Worm (Caenorhabditis elegans) whole organism, L4 larva: ENCODE measurements around the gene T05A7.7.

ENCODE experiments used
- D1046.2 ChIP-seq: fragments of 200-800 bp; sonication (Bioruptor generic); IDR thresholded peaks from 2 replicates; pipeline ENCODE4 v1.3.6; 2022; ENCODE audit warnings: missing genetic modification characterization, missing compliant biosample characterization
- F37D6.2 ChIP-seq: sonication (generic microtip); optimal IDR thresholded peaks from 2 replicates; lab custom pipeline; 2016; ENCODE audit warnings: mild to moderate bottlenecking, missing genetic modification characterization, missing compliant biosample characterization
- F49E8.2 ChIP-seq: sonication (generic microtip); optimal IDR thresholded peaks from 2 replicates; lab custom pipeline; 2016; ENCODE audit warnings: missing compliant biosample characterization, mild to moderate bottlenecking, missing genetic modification characterization, borderline replicate concordance
- T26A8.4 ChIP-seq: fragments of 200-800 bp; sonication (Bioruptor generic); IDR thresholded peaks from 2 replicates; pipeline ENCODE4 v1.3.6; 2022; ENCODE audit warnings: missing genetic modification characterization, missing compliant biosample characterization
- Y105C5A.15 ChIP-seq: fragments of 200-800 bp; sonication (Bioruptor generic); IDR thresholded peaks from 2 replicates; pipeline ENCODE4 v1.3.6; 2022; ENCODE audit warnings: missing genetic modification characterization, missing compliant biosample characterization
- aha-1 ChIP-seq: fragments of 150-350 bp; peaks from one replicate; lab custom pipeline; 2014; ENCODE audit warnings: missing biosample characterization, missing genetic modification characterization
- ama-1 ChIP-seq: fragments of 150-350 bp; optimal IDR thresholded peaks from 2 replicates; lab custom pipeline; 2014; ENCODE audit warnings: inconsistent platforms, mixed read lengths
- attf-4 ChIP-seq: sonication (generic microtip); optimal IDR thresholded peaks from 3 replicates; lab custom pipeline; 2017; ENCODE audit warnings: missing biosample characterization, missing genetic modification characterization
- ceh-28 ChIP-seq: fragments of 150-350 bp; optimal IDR thresholded peaks from 2 replicates; lab custom pipeline; 2014; ENCODE audit warnings: missing biosample characterization, missing genetic modification reagents, missing genetic modification characterization
- ceh-44 ChIP-seq: fragments of 200-800 bp; sonication (Bioruptor generic); IDR thresholded peaks from 2 replicates; pipeline ENCODE4 v1.3.6; 2022; ENCODE audit warnings: missing genetic modification reagents, missing genetic modification characterization, missing compliant biosample characterization
- ceh-82 ChIP-seq: sonication (generic microtip); optimal IDR thresholded peaks from 2 replicates; lab custom pipeline; 2017; ENCODE audit warnings: missing biosample characterization, missing genetic modification characterization
- ces-1 ChIP-seq: fragments of 150-350 bp; sonication (generic microtip); optimal IDR thresholded peaks from 4 replicates; lab custom pipeline; 2014; ENCODE audit warnings: missing biosample characterization, missing genetic modification reagents, missing genetic modification characterization
- cey-2 ChIP-seq: sonication (generic microtip); optimal IDR thresholded peaks from 3 replicates; lab custom pipeline; 2017; ENCODE audit warnings: missing genetic modification characterization, mild to moderate bottlenecking, missing compliant biosample characterization, antibody characterized with exemption, borderline replicate concordance; ENCODE audit not compliant: insufficient read depth
- daf-12 ChIP-seq: fragments of 150-350 bp; optimal IDR thresholded peaks from 2 replicates; lab custom pipeline; 2014; ENCODE audit warnings: missing biosample characterization, missing genetic modification reagents, missing genetic modification characterization
- daf-16 ChIP-seq, 3 experiments: sonication (generic microtip); optimal IDR thresholded peaks; 2 replicates each; lab custom pipeline; 2016 to 2017; ENCODE audit warnings: missing genetic modification characterization in 3 of 3, missing genetic modification reagents in 3 of 3, mild to moderate bottlenecking in 2 of 3, missing compliant biosample characterization in 2 of 3, missing biosample characterization in 1 of 3, moderate library complexity in 1 of 3
- dve-1 ChIP-seq: sonication (generic microtip); optimal IDR thresholded peaks from 2 replicates; lab custom pipeline; 2017; ENCODE audit warnings: antibody characterized with exemption, mild to moderate bottlenecking, missing genetic modification characterization, missing compliant biosample characterization; ENCODE audit not compliant: insufficient read depth
- fkh-10 ChIP-seq: fragments of 150-350 bp; optimal IDR thresholded peaks from 2 replicates; lab custom pipeline; 2014; ENCODE audit warnings: missing biosample characterization, missing genetic modification reagents, missing genetic modification characterization
- fos-1 ChIP-seq: fragments of 150-350 bp; optimal IDR thresholded peaks from 2 replicates; lab custom pipeline; 2014; ENCODE audit warnings: missing biosample characterization, missing genetic modification characterization
- hlh-30 ChIP-seq: sonication (generic microtip); optimal IDR thresholded peaks from 2 replicates; lab custom pipeline; 2017; ENCODE audit warnings: antibody characterized with exemption, mild to moderate bottlenecking, missing genetic modification characterization, missing compliant biosample characterization; ENCODE audit not compliant: insufficient read depth
- mdl-1 ChIP-seq, 2 experiments: fragments of 150-350 bp in 1 of 2; sonication (generic microtip) in 1 of 2; optimal IDR thresholded peaks; 2 replicates each; lab custom pipeline; 2014 to 2017; ENCODE audit warnings: missing biosample characterization in 2 of 2, missing genetic modification characterization in 2 of 2
- mdt-29 ChIP-seq: fragments of 200-800 bp; sonication (Bioruptor generic); IDR thresholded peaks from 2 replicates; pipeline ENCODE4 v1.3.6; 2022; ENCODE audit warnings: missing genetic modification reagents, missing genetic modification characterization, missing compliant biosample characterization
- mep-1 ChIP-seq: fragments of 150-350 bp; sonication (generic microtip); optimal IDR thresholded peaks from 3 replicates; lab custom pipeline; 2014; ENCODE audit warnings: missing biosample characterization, missing genetic modification characterization
- mxl-2 ChIP-seq: fragments of 200-800 bp; sonication (Bioruptor generic); conservative IDR thresholded peaks from 2 replicates; pipeline ENCODE4 v1.3.6; 2022; ENCODE audit warnings: missing genetic modification reagents, missing genetic modification characterization, missing compliant biosample characterization
- mxl-3 ChIP-seq: fragments of 200-800 bp; sonication (Bioruptor generic); optimal IDR thresholded peaks from 2 replicates; lab custom pipeline; 2018; ENCODE audit warnings: mild to moderate bottlenecking, missing genetic modification characterization, missing compliant biosample characterization
- nhr-11 ChIP-seq: fragments of 150-350 bp; optimal IDR thresholded peaks from 2 replicates; lab custom pipeline; 2014; ENCODE audit warnings: missing biosample characterization, missing genetic modification characterization
- nhr-25 ChIP-seq: sonication (generic microtip); optimal IDR thresholded peaks from 2 replicates; lab custom pipeline; 2017; ENCODE audit warnings: missing genetic modification characterization, mild to moderate bottlenecking, missing compliant biosample characterization, antibody characterized with exemption, moderate library complexity, borderline replicate concordance; ENCODE audit not compliant: insufficient read depth
- nhr-42 ChIP-seq: fragments of 200-800 bp; sonication (Bioruptor generic); IDR thresholded peaks from 2 replicates; pipeline ENCODE4 v1.3.6; 2022; ENCODE audit warnings: missing genetic modification characterization, missing compliant biosample characterization
- nhr-6 ChIP-seq: fragments of 150-350 bp; optimal IDR thresholded peaks from 2 replicates; lab custom pipeline; 2014; ENCODE audit warnings: missing biosample characterization, missing genetic modification characterization
- nhr-77 ChIP-seq: fragments of 150-350 bp; optimal IDR thresholded peaks from 2 replicates; lab custom pipeline; 2014; ENCODE audit warnings: missing biosample characterization, missing genetic modification characterization
- php-3 ChIP-seq: fragments of 200-800 bp; sonication (Bioruptor generic); IDR thresholded peaks from 2 replicates; pipeline ENCODE4 v1.3.6; 2022; ENCODE audit warnings: missing genetic modification reagents, missing genetic modification characterization, missing compliant biosample characterization
- sdz-12 ChIP-seq: fragments of 200-800 bp; sonication (Bioruptor generic); optimal IDR thresholded peaks from 2 replicates; lab custom pipeline; 2018; ENCODE audit warnings: mild to moderate bottlenecking, missing genetic modification characterization, missing compliant biosample characterization
- set-16 ChIP-seq: fragments of 200-800 bp; sonication (Bioruptor generic); IDR thresholded peaks from 2 replicates; pipeline ENCODE4 v1.3.6; 2022; ENCODE audit warnings: missing genetic modification reagents, missing genetic modification characterization, missing compliant biosample characterization
- skn-1 ChIP-seq: fragments of 150-350 bp; optimal IDR thresholded peaks from 2 replicates; lab custom pipeline; 2014; ENCODE audit warnings: missing biosample characterization, missing genetic modification characterization
- snpc-4 ChIP-seq: fragments of 150-350 bp; optimal IDR thresholded peaks from 2 replicates; lab custom pipeline; 2014; ENCODE audit warnings: missing biosample characterization, missing genetic modification characterization
- spr-1 ChIP-seq: sonication (generic microtip); optimal IDR thresholded peaks from 2 replicates; lab custom pipeline; 2016; ENCODE audit warnings: mild to moderate bottlenecking, missing genetic modification characterization, missing compliant biosample characterization
- spr-3 ChIP-seq: fragments of 200-800 bp; sonication (Bioruptor generic); optimal IDR thresholded peaks from 2 replicates; lab custom pipeline; 2018; ENCODE audit warnings: mild to moderate bottlenecking, missing genetic modification characterization, missing compliant biosample characterization
- tag-97 ChIP-seq: fragments of 200-800 bp; sonication (Bioruptor generic); IDR thresholded peaks from 2 replicates; pipeline ENCODE4 v1.3.6; 2022; ENCODE audit warnings: missing genetic modification characterization, missing compliant biosample characterization
- tra-1 ChIP-seq: fragments of 200-800 bp; sonication (Bioruptor generic); IDR thresholded peaks from 2 replicates; pipeline ENCODE4 v1.3.6; 2022; ENCODE audit warnings: missing genetic modification reagents, missing genetic modification characterization, missing compliant biosample characterization
- unc-130 ChIP-seq: sonication (generic microtip); optimal IDR thresholded peaks from 2 replicates; lab custom pipeline; 2016; ENCODE audit warnings: missing genetic modification reagents, missing genetic modification characterization, missing compliant biosample characterization
- unc-39 ChIP-seq: sonication (generic microtip); optimal IDR thresholded peaks from 2 replicates; lab custom pipeline; 2017; ENCODE audit warnings: missing biosample characterization, missing genetic modification characterization
- unc-62 ChIP-seq, 3 experiments: fragments of 150-350 bp in 1 of 3; sonication (generic microtip); optimal IDR thresholded peaks in 2 of 3; peaks in 1 of 3; 1 replicate in 1 of 3; 2 replicates in 2 of 3; lab custom pipeline; 2014 to 2017; ENCODE audit warnings: missing biosample characterization in 3 of 3, missing genetic modification characterization in 3 of 3, missing genetic modification reagents in 3 of 3, missing genotype in 1 of 3
- vab-7 ChIP-seq: fragments of 200-800 bp; sonication (Bioruptor generic); IDR thresholded peaks from 2 replicates; pipeline ENCODE4 v1.3.6; 2022; ENCODE audit warnings: missing genetic modification reagents, missing genetic modification characterization, missing compliant biosample characterization
- zfp-2 ChIP-seq: sonication (generic microtip); optimal IDR thresholded peaks from 2 replicates; lab custom pipeline; 2016; ENCODE audit warnings: mild to moderate bottlenecking, missing genetic modification characterization, missing compliant biosample characterization
- zfp-3 ChIP-seq: fragments of 200-800 bp; sonication (Bioruptor generic); conservative IDR thresholded peaks from 2 replicates; pipeline ENCODE4 v1.3.6; 2022; ENCODE audit warnings: missing genetic modification reagents, missing genetic modification characterization, missing compliant biosample characterization
- ztf-7 ChIP-seq: fragments of 150-350 bp; optimal IDR thresholded peaks from 2 replicates; lab custom pipeline; 2014; ENCODE audit warnings: missing biosample characterization, missing genetic modification characterization

The T05A7.7 gene

DNA sequence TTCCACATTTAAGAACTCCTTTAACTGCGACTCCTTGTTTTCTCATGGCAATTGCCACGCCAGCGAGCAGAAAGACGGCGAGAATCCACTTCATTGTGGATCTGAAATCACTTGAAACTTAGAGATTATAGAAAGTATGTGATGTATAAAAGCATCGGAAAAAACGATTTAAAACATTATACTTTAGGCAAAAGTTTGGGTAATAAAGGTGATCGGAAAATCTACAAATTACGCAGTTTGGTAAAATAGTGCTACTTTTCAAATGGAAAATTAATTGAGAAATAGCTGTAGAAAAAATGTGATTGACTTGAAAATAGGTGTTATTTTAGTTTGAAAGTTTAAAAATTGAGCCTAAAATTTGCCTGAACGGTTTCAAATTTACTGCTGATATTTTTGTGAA, 46.5 kb upstream of the T05A7.7 start, which contains the start of gene ttr-41:
Gene ttr-41 (minus strand): TSS at position 101 of the 400 bp plus-strand sequence.
- no peak for TF ChIP-seq Y105C5A.15 (GFP tag; lab: Robert Waterston, UW)
- no peak for TF ChIP-seq nhr-6 (tag; lab: Kevin White, UChicago)
- TF ChIP-seq snpc-4, result no peak
- no peak for TF ChIP-seq nhr-77 (tag; lab: Kevin White, UChicago)

DNA sequence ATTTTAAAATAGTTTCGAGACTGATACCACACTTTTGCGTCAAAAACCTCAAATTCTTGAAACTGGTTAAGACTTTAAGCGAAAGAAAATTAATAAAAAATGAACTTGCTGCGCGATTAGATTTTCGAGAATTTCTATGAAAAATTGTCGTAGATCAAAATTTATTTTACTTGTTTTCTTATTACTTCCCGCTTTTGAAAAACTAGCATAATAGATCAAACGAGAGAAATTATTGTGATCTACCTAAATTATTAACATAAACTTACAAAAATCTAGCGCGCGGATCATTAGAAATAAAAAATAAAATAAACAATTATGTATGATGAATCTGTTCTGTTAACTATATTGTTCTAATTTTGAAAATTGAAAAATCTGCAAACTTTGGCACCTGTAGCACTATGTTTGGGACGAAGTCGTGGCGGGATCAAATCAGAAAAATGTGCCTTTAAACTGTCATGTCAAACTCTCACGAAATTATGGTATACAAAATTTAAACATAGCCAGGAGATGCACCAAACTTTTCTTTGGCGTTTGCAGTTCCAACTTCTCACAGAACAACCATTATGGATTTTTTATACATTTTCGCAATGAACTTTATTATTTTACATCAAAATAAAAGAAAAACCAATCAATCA, 45.6 kb upstream of the T05A7.7 start:
- peak; percentile 47 for TF ChIP-seq dve-1
- no peak for TF ChIP-seq spr-1 (tag; lab: Kevin White, UChicago)
- TF ChIP-seq ztf-7 (tag; lab: Kevin White, UChicago), result no peak
- TF ChIP-seq unc-62 (GFP tag; optimal IDR thresholded peaks at IDR 0.05 in 1 of 2; lab: Kevin White, UChicago), result peak in 1 of 2 experiments; percentile 69
- no peak for TF ChIP-seq unc-62 (tag; optimal IDR thresholded peaks at IDR 0.05; lab: Kevin White, UChicago)
- TF ChIP-seq tag-97, result no peak
- peak; percentile 75 for TF ChIP-seq ama-1 (lab: Kevin White, UChicago)
- TF ChIP-seq cey-2, result no peak
- TF ChIP-seq daf-16 (GFP tag; optimal IDR thresholded peaks at IDR 0.05; lab: Kevin White, UChicago), result no peak
- TF ChIP-seq daf-16 (tag; optimal IDR thresholded peaks at IDR 0.05; lab: Kevin White, UChicago), result peak; percentile 16
- no peak for TF ChIP-seq vab-7
- TF ChIP-seq T26A8.4 (GFP tag; lab: Robert Waterston, UW), result 0 out of 2 replicates have a peak, but pooled peaks have one; percentile 23
- no peak for TF ChIP-seq mdt-29

DNA sequence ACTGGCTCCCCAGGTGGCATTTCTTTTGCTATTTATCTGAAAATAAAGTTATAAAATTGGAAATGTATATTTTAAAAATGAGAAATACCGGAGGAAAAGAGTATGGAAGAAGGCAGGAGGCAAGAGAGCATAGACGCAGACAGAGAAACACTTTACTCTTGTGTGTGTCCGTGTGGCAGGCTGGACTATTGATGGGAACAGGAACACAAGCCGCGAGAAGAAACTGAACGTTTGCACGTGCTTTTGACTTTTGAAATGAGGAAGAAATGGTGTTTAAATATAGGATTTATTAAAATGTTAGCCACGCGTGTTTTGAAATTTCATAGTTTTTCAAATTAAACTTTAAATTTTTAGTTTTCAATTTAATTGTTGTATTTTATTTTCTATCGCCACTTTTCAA, 44.8 kb upstream of the T05A7.7 start, which contains the start of gene F10G7.10:
Gene F10G7.10 (minus strand): TSS at position 145 of the 400 bp plus-strand sequence.
- TF ChIP-seq nhr-42 (GFP tag; lab: Robert Waterston, UW), result no peak
- TF ChIP-seq daf-12 (tag; lab: Kevin White, UChicago), result no peak
- no peak for TF ChIP-seq php-3
- no peak for TF ChIP-seq spr-3 (GFP tag; lab: Kevin White, UChicago)
- TF ChIP-seq ceh-82 (tag; lab: Kevin White, UChicago), result no peak
- no peak for TF ChIP-seq ceh-28 (tag; lab: Kevin White, UChicago)
- no peak for TF ChIP-seq nhr-11 (tag; lab: Kevin White, UChicago)
- TF ChIP-seq F49E8.2 (tag; lab: Kevin White, UChicago), result no peak
- no peak for TF ChIP-seq F37D6.2 (tag; lab: Kevin White, UChicago)
- TF ChIP-seq attf-4, result no peak
- no peak for TF ChIP-seq nhr-25 (tag; lab: Kevin White, UChicago)
- no peak for TF ChIP-seq D1046.2
- no peak for TF ChIP-seq tag-97
- TF ChIP-seq snpc-4, result no peak
- TF ChIP-seq daf-16 (GFP tag; optimal IDR thresholded peaks at IDR 0.05; lab: Kevin White, UChicago), result no peak
- TF ChIP-seq daf-16 (tag; optimal IDR thresholded peaks at IDR 0.05; lab: Kevin White, UChicago), result peak; percentile 29
- TF ChIP-seq zfp-2, result no peak
- no peak for TF ChIP-seq unc-39 (tag; lab: Kevin White, UChicago)
- TF ChIP-seq unc-130, result no peak
- TF ChIP-seq ceh-44 (GFP tag; lab: Robert Waterston, UW), result no peak
- TF ChIP-seq fkh-10 (GFP tag; lab: Kevin White, UChicago), result no peak
- TF ChIP-seq zfp-3 (GFP tag; lab: Robert Waterston, UW), result no peak
- peak in 1 of 2 experiments; percentile 59 for TF ChIP-seq unc-62 (GFP tag; optimal IDR thresholded peaks at IDR 0.05 in 1 of 2; lab: Kevin White, UChicago)
- no peak for TF ChIP-seq unc-62 (tag; optimal IDR thresholded peaks at IDR 0.05; lab: Kevin White, UChicago)
- no peak for TF ChIP-seq tra-1 (GFP tag; lab: Robert Waterston, UW)
- TF ChIP-seq vab-7, result no peak
- TF ChIP-seq hlh-30 (tag; lab: Kevin White, UChicago), result peak; percentile 83
- TF ChIP-seq skn-1 (tag; lab: Kevin White, UChicago), result no peak
- TF ChIP-seq mdt-29, result no peak
- peak; percentile 0 for TF ChIP-seq mep-1
- peak; percentile 69 for TF ChIP-seq mxl-3 (GFP tag; lab: Kevin White, UChicago)
- peak; percentile 30 to 84 for TF ChIP-seq mdl-1 (tag; optimal IDR thresholded peaks at IDR 0.05; lab: Kevin White, UChicago)
- TF ChIP-seq cey-2, result no peak
- TF ChIP-seq T26A8.4 (GFP tag; lab: Robert Waterston, UW), result no peak
- no peak for TF ChIP-seq mxl-2 (GFP tag; lab: Robert Waterston, UW)
- TF ChIP-seq ces-1, result no peak
- TF ChIP-seq fos-1 (tag; lab: Kevin White, UChicago), result no peak
- no peak for TF ChIP-seq set-16
- TF ChIP-seq aha-1 (tag; lab: Kevin White, UChicago), result no peak
- TF ChIP-seq sdz-12, result no peak
